Fruit fly (Drosophila melanogaster) whole organism, embryonic: ENCODE data around the gene mRpS11.

Source experiments
- BEAF-32 ChIP-seq: fragments of 200-800 bp; sonication (Bioruptor generic); optimal IDR thresholded peaks from 3 replicates; lab custom pipeline; 2017; ENCODE audit warnings: missing biosample characterization, missing genetic modification characterization, mild to moderate bottlenecking, moderate library complexity, missing genetic modification reagents
- Bteb2 ChIP-seq: fragments of 200-800 bp; sonication (Bioruptor generic); optimal IDR thresholded peaks from 2 replicates; lab custom pipeline; 2016; ENCODE audit warnings: missing biosample characterization, missing genetic modification characterization
- CG2202 ChIP-seq: fragments of 200-800 bp; sonication (Bioruptor generic); optimal IDR thresholded peaks from 2 replicates; lab custom pipeline; 2018; ENCODE audit warnings: missing biosample characterization, mild to moderate bottlenecking, missing genetic modification characterization
- CG8478 ChIP-seq: fragments of >200 bp; optimal IDR thresholded peaks from 2 replicates; lab custom pipeline; 2018
- H2.0 ChIP-seq: fragments of 200-800 bp; sonication (Bioruptor generic); IDR thresholded peaks from 2 replicates; pipeline ENCODE4 v1.3.6; 2022; ENCODE audit warnings: missing biosample characterization, missing genetic modification characterization
- MESR4 ChIP-seq: fragments of 200-800 bp; sonication (Bioruptor generic); optimal IDR thresholded peaks from 2 replicates; lab custom pipeline; 2018; ENCODE audit warnings: missing biosample characterization, mild to moderate bottlenecking, missing genetic modification characterization, moderate library complexity
- Xbp1 ChIP-seq: fragments of 200-800 bp; sonication (Bioruptor generic); optimal IDR thresholded peaks from 3 replicates; lab custom pipeline; 2016; ENCODE audit warnings: missing biosample characterization, mild to moderate bottlenecking, missing genetic modification characterization
- YL-1 ChIP-seq: fragments of 200-800 bp; sonication (Bioruptor generic); optimal IDR thresholded peaks from 3 replicates; lab custom pipeline; 2017; ENCODE audit warnings: missing biosample characterization, mild to moderate bottlenecking, missing genetic modification characterization
- br ChIP-seq: fragments of >200 bp; optimal IDR thresholded peaks from 2 replicates; lab custom pipeline; 2017
- danr ChIP-seq: fragments of 200-800 bp; sonication (Bioruptor generic); IDR thresholded peaks from 2 replicates; pipeline ENCODE4 v1.3.6; 2022; ENCODE audit warnings: missing biosample characterization, missing genetic modification characterization
- tx ChIP-seq: fragments of 200-800 bp; sonication (Bioruptor generic); optimal IDR thresholded peaks from 2 replicates; lab custom pipeline; 2016; ENCODE audit warnings: missing biosample characterization, missing genetic modification characterization
- z ChIP-seq: fragments of 200-800 bp; sonication (Bioruptor generic); IDR thresholded peaks from 3 replicates; pipeline ENCODE4 v1.3.6; 2022; ENCODE audit warnings: missing biosample characterization, missing genetic modification characterization

dm6 chr3R:17062705-17063104 lies 9.8 kb upstream of the mRpS11 start:
- TF ChIP-seq YL-1 (GFP tag; lab: Kevin White, UChicago) (no peak), br (lab: Kevin White, UChicago) (no peak), Bteb2 (GFP tag; lab: Kevin White, UChicago) (no peak), CG2202 (tag; lab: Kevin White, UChicago) (no peak), CG8478 (lab: Kevin White, UChicago) (no peak), z (GFP tag; lab: Robert Waterston, UW) (no peak), H2.0 (GFP tag; lab: Robert Waterston, UW) (no peak), tx (no peak), MESR4 (GFP tag; lab: Kevin White, UChicago) (no peak), BEAF-32 (GFP tag; lab: Kevin White, UChicago) (no peak), danr (GFP tag; lab: Robert Waterston, UW) (no peak), Xbp1 (GFP tag; lab: Kevin White, UChicago) (no peak)
